Worm (Caenorhabditis elegans) whole organism, young adult: ENCODE measurements around the gene C18H7.7.
A peak's percentile ranks its signal among the peaks of the same experiment; 100 is the strongest.

Source experiments
- B0336.3 ChIP-seq: fragments of 200-800 bp; sonication (Bioruptor generic); IDR thresholded peaks from 2 replicates; pipeline ENCODE4 v1.3.6; 2022; ENCODE audit warnings: missing genetic modification characterization, missing compliant biosample characterization
- D2030.7 ChIP-seq: fragments of 200-800 bp; sonication (Bioruptor generic); IDR thresholded peaks from 2 replicates; pipeline ENCODE4 v1.3.6; 2022; ENCODE audit warnings: missing genetic modification reagents, missing genetic modification characterization, missing compliant biosample characterization
- F22D6.2 ChIP-seq: sonication (generic microtip); optimal IDR thresholded peaks from 2 replicates; lab custom pipeline; 2016; ENCODE audit warnings: mild to moderate bottlenecking, missing genetic modification characterization, missing compliant biosample characterization
- F39B2.1 ChIP-seq: fragments of 200-800 bp; sonication (Bioruptor generic); IDR thresholded peaks from 2 replicates; pipeline ENCODE4 v1.3.6; 2022; ENCODE audit warnings: missing genetic modification reagents, missing genetic modification characterization, missing compliant biosample characterization
- F55B11.4 ChIP-seq: sonication (generic microtip); optimal IDR thresholded peaks from 2 replicates; lab custom pipeline; 2016; ENCODE audit warnings: missing compliant biosample characterization, missing genetic modification characterization, borderline replicate concordance; ENCODE audit not compliant: insufficient read depth
- F57A8.1 ChIP-seq: fragments of 200-800 bp; sonication (Bioruptor generic); optimal IDR thresholded peaks from 2 replicates; lab custom pipeline; 2018; ENCODE audit warnings: mild to moderate bottlenecking, missing genetic modification characterization, moderate library complexity, missing compliant biosample characterization
- Y53F4B.3 ChIP-seq: fragments of 200-800 bp; sonication (Bioruptor generic); IDR thresholded peaks from 2 replicates; pipeline ENCODE4 v1.3.6; 2022; ENCODE audit warnings: missing genetic modification reagents, missing genetic modification characterization, missing compliant biosample characterization
- akir-1 ChIP-seq: fragments of 200-800 bp; sonication (Bioruptor generic); optimal IDR thresholded peaks from 2 replicates; lab custom pipeline; 2018; ENCODE audit warnings: mild to moderate bottlenecking, missing genetic modification characterization, moderate library complexity, missing compliant biosample characterization
- aptf-3 ChIP-seq: fragments of 200-800 bp; sonication (Bioruptor generic); IDR thresholded peaks from 2 replicates; pipeline ENCODE4 v1.3.6; 2022; ENCODE audit warnings: missing genetic modification characterization, missing compliant biosample characterization
- attf-6 ChIP-seq: fragments of 200-800 bp; sonication (Bioruptor generic); IDR thresholded peaks from 2 replicates; pipeline ENCODE4 v1.3.6; 2022; ENCODE audit warnings: missing genetic modification reagents, missing genetic modification characterization, missing compliant biosample characterization
- ceh-27 ChIP-seq: fragments of 200-800 bp; sonication (Bioruptor generic); optimal IDR thresholded peaks from 2 replicates; lab custom pipeline; 2018; ENCODE audit warnings: mild to moderate bottlenecking, missing genetic modification characterization, moderate library complexity, missing compliant biosample characterization
- die-1 ChIP-seq: sonication (generic microtip); optimal IDR thresholded peaks from 2 replicates; lab custom pipeline; 2016; ENCODE audit warnings: missing genotype, mild to moderate bottlenecking, missing genetic modification characterization, missing compliant biosample characterization
- dox-1 ChIP-seq: fragments of 200-800 bp; sonication (Bioruptor generic); IDR thresholded peaks from 2 replicates; pipeline ENCODE4 v1.3.6; 2022; ENCODE audit warnings: missing genetic modification reagents, missing genetic modification characterization, missing compliant biosample characterization
- egrh-3 ChIP-seq: fragments of 200-800 bp; sonication (Bioruptor generic); IDR thresholded peaks from 2 replicates; pipeline ENCODE4 v1.3.6; 2022; ENCODE audit warnings: missing genetic modification reagents, missing genetic modification characterization, missing compliant biosample characterization
- ets-4 ChIP-seq: fragments of 200-800 bp; sonication (Bioruptor generic); optimal IDR thresholded peaks from 2 replicates; lab custom pipeline; 2018; ENCODE audit warnings: mild to moderate bottlenecking, missing genetic modification characterization, missing compliant biosample characterization
- hlh-26 ChIP-seq: fragments of 200-800 bp; sonication (Bioruptor generic); conservative IDR thresholded peaks from 2 replicates; pipeline ENCODE4 v1.3.6; 2022; ENCODE audit warnings: missing genetic modification reagents, missing genetic modification characterization, missing compliant biosample characterization
- hmg-20 ChIP-seq: fragments of 200-800 bp; sonication (Bioruptor generic); IDR thresholded peaks from 2 replicates; pipeline ENCODE4 v1.3.6; 2022; ENCODE audit warnings: missing genetic modification reagents, missing genetic modification characterization, missing compliant biosample characterization
- lag-1 ChIP-seq: fragments of 200-800 bp; sonication (Bioruptor generic); IDR thresholded peaks from 2 replicates; pipeline ENCODE4 v1.3.6; 2022; ENCODE audit warnings: missing genetic modification reagents, missing genetic modification characterization, missing compliant biosample characterization
- let-607 ChIP-seq, 2 experiments: fragments of 200-800 bp in 1 of 2; sonication (Bioruptor generic) in 1 of 2; sonication (generic microtip) in 1 of 2; optimal IDR thresholded peaks; 2 replicates each; lab custom pipeline; 2016 to 2018; ENCODE audit warnings: mild to moderate bottlenecking in 2 of 2, missing compliant biosample characterization in 2 of 2, missing genetic modification characterization in 2 of 2, moderate library complexity in 2 of 2, missing genotype in 1 of 2
- lin-26 ChIP-seq: fragments of 200-800 bp; sonication (Bioruptor generic); IDR thresholded peaks from 2 replicates; pipeline ENCODE4 v1.3.6; 2022; ENCODE audit warnings: missing genetic modification reagents, missing genetic modification characterization, missing compliant biosample characterization
- lsy-27 ChIP-seq: sonication (generic microtip); optimal IDR thresholded peaks from 2 replicates; lab custom pipeline; 2017; ENCODE audit warnings: missing genetic modification characterization, mild to moderate bottlenecking, missing compliant biosample characterization, antibody characterized with exemption, missing genotype, borderline replicate concordance; ENCODE audit not compliant: insufficient read depth
- madf-3 ChIP-seq: fragments of 200-800 bp; sonication (Bioruptor generic); IDR thresholded peaks from 2 replicates; pipeline ENCODE4 v1.3.6; 2022; ENCODE audit warnings: missing genetic modification reagents, missing genetic modification characterization, missing compliant biosample characterization
- madf-8 ChIP-seq: fragments of 200-800 bp; sonication (Bioruptor generic); conservative IDR thresholded peaks from 2 replicates; pipeline ENCODE4 v1.3.6; 2022; ENCODE audit warnings: missing genetic modification reagents, missing genetic modification characterization, missing compliant biosample characterization
- nfya-1 ChIP-seq: sonication (generic microtip); optimal IDR thresholded peaks from 2 replicates; lab custom pipeline; 2017; ENCODE audit warnings: antibody characterized with exemption, missing compliant biosample characterization, missing genetic modification characterization, borderline replicate concordance; ENCODE audit not compliant: insufficient read depth
- nhr-179 ChIP-seq: sonication (generic microtip); optimal IDR thresholded peaks from 2 replicates; lab custom pipeline; 2016; ENCODE audit warnings: mild to moderate bottlenecking, missing genetic modification characterization, missing compliant biosample characterization
- nhr-80 ChIP-seq: sonication (generic microtip); optimal IDR thresholded peaks from 2 replicates; lab custom pipeline; 2016; ENCODE audit warnings: missing genetic modification characterization, missing compliant biosample characterization
- pha-4 ChIP-seq: fragments of 150-350 bp; sonication (generic microtip); optimal IDR thresholded peaks from 2 replicates; lab custom pipeline; 2014; ENCODE audit warnings: missing biosample characterization, missing genetic modification reagents, missing genetic modification characterization
- rpc-1 ChIP-seq, 2 experiments: fragments of 150-350 bp in 1 of 2; sonication (generic microtip) in 1 of 2; optimal IDR thresholded peaks; 2 replicates each; lab custom pipeline; 2014 to 2018; ENCODE audit warnings: missing biosample characterization in 1 of 2, missing genetic modification characterization in 1 of 2, missing genetic modification reagents in 1 of 2, missing genotype in 1 of 2
- sdz-38 ChIP-seq: sonication (generic microtip); optimal IDR thresholded peaks from 2 replicates; lab custom pipeline; 2016; ENCODE audit warnings: missing genotype, missing genetic modification characterization, missing compliant biosample characterization
- tbp1 ChIP-seq: fragments of 200-800 bp; sonication (Bioruptor generic); optimal IDR thresholded peaks from 2 replicates; lab custom pipeline; 2018; ENCODE audit warnings: mild to moderate bottlenecking, missing genetic modification characterization, missing compliant biosample characterization
- tlf-1 ChIP-seq: fragments of 200-800 bp; sonication (Bioruptor generic); optimal IDR thresholded peaks from 2 replicates; lab custom pipeline; 2018; ENCODE audit warnings: mild to moderate bottlenecking, missing genetic modification characterization, missing compliant biosample characterization
- unc-130 ChIP-seq: sonication (generic microtip); optimal IDR thresholded peaks from 2 replicates; lab custom pipeline; 2016; ENCODE audit warnings: missing genetic modification reagents, missing genetic modification characterization, missing compliant biosample characterization
- ztf-18 ChIP-seq: sonication (generic microtip); optimal IDR thresholded peaks from 2 replicates; lab custom pipeline; 2016; ENCODE audit warnings: missing genotype, mild to moderate bottlenecking, missing genetic modification characterization, missing compliant biosample characterization
- ztf-22 ChIP-seq: fragments of 200-800 bp; sonication (Bioruptor generic); optimal IDR thresholded peaks from 2 replicates; lab custom pipeline; 2018; ENCODE audit warnings: mild to moderate bottlenecking, missing genetic modification characterization, moderate library complexity, missing compliant biosample characterization
- ztf-26 ChIP-seq: sonication (generic microtip); optimal IDR thresholded peaks from 2 replicates; lab custom pipeline; 2017; ENCODE audit warnings: missing genetic modification characterization, missing compliant biosample characterization

Gene C18H7.7

ce11 chrIV:554005-554404 is 42.2 kb downstream of the C18H7.7 start:
- TF ChIP-seq F55B11.4 (tag; lab: Kevin White, UChicago), result no peak
- no peak for TF ChIP-seq aptf-3 (GFP tag; lab: Robert Waterston, UW)
- no peak for TF ChIP-seq rpc-1 (optimal IDR thresholded peaks at IDR 0.05; lab: Kevin White, UChicago)
- TF ChIP-seq rpc-1 (tag; optimal IDR thresholded peaks at IDR 0.05; lab: Kevin White, UChicago), result no peak
- no peak for TF ChIP-seq ets-4 (GFP tag; lab: Kevin White, UChicago)
- TF ChIP-seq hmg-20 (GFP tag; lab: Robert Waterston, UW), result no peak
- no peak for TF ChIP-seq lin-26 (GFP tag; lab: Robert Waterston, UW)
- no peak for TF ChIP-seq tbp1 (GFP tag; lab: Kevin White, UChicago)
- no peak for TF ChIP-seq madf-8 (GFP tag; lab: Robert Waterston, UW)
- no peak for TF ChIP-seq egrh-3 (GFP tag; lab: Robert Waterston, UW)
- TF ChIP-seq madf-3 (GFP tag; lab: Robert Waterston, UW), result no peak
- TF ChIP-seq tlf-1 (GFP tag; lab: Kevin White, UChicago), result no peak
- TF ChIP-seq akir-1 (GFP tag; lab: Kevin White, UChicago), result no peak
- TF ChIP-seq nhr-179 (tag; lab: Kevin White, UChicago), result no peak
- no peak for TF ChIP-seq F57A8.1 (GFP tag; lab: Kevin White, UChicago)

- peak; percentile 66 for TF ChIP-seq ztf-22
- TF ChIP-seq F39B2.1 (GFP tag; lab: Robert Waterston, UW), result no peak
- no peak for TF ChIP-seq hlh-26 (GFP tag; lab: Robert Waterston, UW)
- no peak for TF ChIP-seq ztf-26 (tag; lab: Kevin White, UChicago)
- TF ChIP-seq F22D6.2 (tag; lab: Kevin White, UChicago), result no peak
- TF ChIP-seq let-607 (tag; optimal IDR thresholded peaks at IDR 0.05; lab: Kevin White, UChicago), result peak in 1 of 2 experiments; percentile 4
- no peak for TF ChIP-seq aptf-3 (GFP tag; lab: Robert Waterston, UW)
- TF ChIP-seq ets-4 (GFP tag; lab: Kevin White, UChicago), result peak; percentile 83
- TF ChIP-seq nhr-80 (tag; lab: Kevin White, UChicago), result peak; percentile 93
- TF ChIP-seq ztf-18 (tag; lab: Kevin White, UChicago), result no peak
Observed at ce11 chrIV:551923-552322, 44.3 kb downstream of the C18H7.7 start.

ce11 chrIV:548000-548399 is 48.2 kb downstream of the C18H7.7 start, which contains the start of gene F56A11.4:
TSS of gene F56A11.4 (plus strand) at chrIV:548300.
- no peak for TF ChIP-seq lin-26 (GFP tag; lab: Robert Waterston, UW)
- TF ChIP-seq F57A8.1 (GFP tag; lab: Kevin White, UChicago), result no peak
- TF ChIP-seq lag-1 (GFP tag; lab: Robert Waterston, UW), result no peak
- TF ChIP-seq B0336.3 (GFP tag; lab: Robert Waterston, UW), result no peak
- no peak for TF ChIP-seq D2030.7 (GFP tag; lab: Robert Waterston, UW)
- TF ChIP-seq pha-4 (tag; lab: Kevin White, UChicago), result no peak
- TF ChIP-seq lsy-27 (tag; lab: Kevin White, UChicago), result no peak
- no peak for TF ChIP-seq nfya-1 (tag; lab: Kevin White, UChicago)
- no peak for TF ChIP-seq dox-1 (GFP tag; lab: Robert Waterston, UW)
- TF ChIP-seq Y53F4B.3, result no peak
- TF ChIP-seq die-1, result no peak
- no peak for TF ChIP-seq sdz-38 (tag; lab: Kevin White, UChicago)
- TF ChIP-seq attf-6, result no peak
- TF ChIP-seq ceh-27 (GFP tag; lab: Kevin White, UChicago), result no peak
- no peak for TF ChIP-seq unc-130
- no peak for TF ChIP-seq nhr-179 (tag; lab: Kevin White, UChicago)
- TF ChIP-seq madf-3 (GFP tag; lab: Robert Waterston, UW), result no peak
- no peak for TF ChIP-seq hlh-26 (GFP tag; lab: Robert Waterston, UW)
